Fruit fly (Drosophila melanogaster) whole organism, embryonic: ENCODE measurements around the gene CG16779.

Experiments
- Aef1 ChIP-seq: fragments of 200-800 bp; sonication (Bioruptor generic); IDR thresholded peaks from 3 replicates; pipeline ENCODE4 v1.3.6; 2022; ENCODE audit warnings: missing biosample characterization, missing genetic modification characterization
- CG1024 ChIP-seq: fragments of 200-800 bp; sonication (Bioruptor generic); IDR thresholded peaks from 2 replicates; pipeline ENCODE4 v1.3.6; 2022; ENCODE audit warnings: missing biosample characterization, missing genetic modification characterization
- CG11398 ChIP-seq: fragments of 200-800 bp; sonication (Bioruptor generic); optimal IDR thresholded peaks from 2 replicates; lab custom pipeline; 2016; ENCODE audit warnings: missing biosample characterization, missing genetic modification characterization
- CG12659 ChIP-seq: fragments of 200-800 bp; sonication (Bioruptor generic); optimal IDR thresholded peaks from 3 replicates; lab custom pipeline; 2017; ENCODE audit warnings: mild to moderate bottlenecking, missing biosample characterization, missing genetic modification reagents, missing genetic modification characterization
- CG12769 ChIP-seq: fragments of 200-800 bp; sonication (Bioruptor generic); optimal IDR thresholded peaks from 2 replicates; lab custom pipeline; 2019; ENCODE audit warnings: missing biosample characterization, mild to moderate bottlenecking, missing genetic modification characterization, moderate library complexity
- CG1647 ChIP-seq: fragments of 200-800 bp; sonication (Bioruptor generic); optimal IDR thresholded peaks from 3 replicates; lab custom pipeline; 2016; ENCODE audit warnings: missing biosample characterization, missing genetic modification characterization
- CG17328 ChIP-seq: fragments of 200-800 bp; sonication (Bioruptor generic); IDR thresholded peaks from 2 replicates; pipeline ENCODE4 v1.3.6; 2022; ENCODE audit warnings: missing biosample characterization, missing genetic modification characterization
- CG18764 ChIP-seq: fragments of 200-800 bp; sonication (Bioruptor generic); optimal IDR thresholded peaks from 3 replicates; lab custom pipeline; 2016; ENCODE audit warnings: missing biosample characterization, missing genetic modification characterization
- CG2202 ChIP-seq: fragments of 200-800 bp; sonication (Bioruptor generic); optimal IDR thresholded peaks from 2 replicates; lab custom pipeline; 2018; ENCODE audit warnings: missing biosample characterization, mild to moderate bottlenecking, missing genetic modification characterization
- CG5245 ChIP-seq: fragments of 200-800 bp; sonication (Bioruptor generic); optimal IDR thresholded peaks from 3 replicates; lab custom pipeline; 2016; ENCODE audit warnings: missing biosample characterization, missing genetic modification characterization
- CG6683 ChIP-seq: fragments of 200-800 bp; sonication (Bioruptor generic); optimal IDR thresholded peaks from 2 replicates; lab custom pipeline; 2017; ENCODE audit warnings: missing biosample characterization, mild to moderate bottlenecking, missing genetic modification characterization, missing genetic modification reagents
- CG7556 ChIP-seq: fragments of 200-800 bp; sonication (Bioruptor generic); optimal IDR thresholded peaks from 2 replicates; lab custom pipeline; 2017; ENCODE audit warnings: missing biosample characterization, mild to moderate bottlenecking, missing genetic modification characterization
- CG7745 ChIP-seq: fragments of 200-800 bp; sonication (Bioruptor generic); optimal IDR thresholded peaks from 2 replicates; lab custom pipeline; 2018; ENCODE audit warnings: missing biosample characterization, mild to moderate bottlenecking, missing genetic modification characterization, moderate library complexity
- CG8765 ChIP-seq: fragments of 200-800 bp; sonication (Bioruptor generic); IDR thresholded peaks from 2 replicates; pipeline ENCODE4 v1.3.6; 2022; ENCODE audit warnings: missing biosample characterization, missing genetic modification characterization
- CG9932 ChIP-seq: fragments of 200-800 bp; sonication (Bioruptor generic); IDR thresholded peaks from 2 replicates; pipeline ENCODE4 v1.3.6; 2022; ENCODE audit warnings: missing biosample characterization, missing genetic modification characterization
- Chrac-16 ChIP-seq: fragments of 200-800 bp; sonication (Bioruptor generic); optimal IDR thresholded peaks from 3 replicates; lab custom pipeline; 2016; ENCODE audit warnings: missing biosample characterization, missing genetic modification characterization
- CoRest ChIP-seq: fragments of 200-800 bp; sonication (Bioruptor generic); optimal IDR thresholded peaks from 3 replicates; lab custom pipeline; 2018; ENCODE audit warnings: missing biosample characterization, mild to moderate bottlenecking, missing genetic modification characterization, moderate library complexity
- E2f1 ChIP-seq: fragments of 200-800 bp; sonication (Bioruptor generic); IDR thresholded peaks from 2 replicates; pipeline ENCODE4 v1.3.6; 2022; ENCODE audit warnings: missing biosample characterization, missing genetic modification characterization
- E2f2 ChIP-seq: fragments of 200-800 bp; sonication (Bioruptor generic); IDR thresholded peaks from 2 replicates; pipeline ENCODE4 v1.3.6; 2022; ENCODE audit warnings: missing biosample characterization, missing genetic modification characterization
- H15 ChIP-seq: fragments of 200-800 bp; sonication (Bioruptor generic); IDR thresholded peaks from 3 replicates; pipeline ENCODE4 v1.3.6; 2022; ENCODE audit warnings: missing biosample characterization, missing genetic modification characterization
- Lpt ChIP-seq: fragments of >200 bp; optimal IDR thresholded peaks from 2 replicates; lab custom pipeline; 2018; ENCODE audit warnings: missing biosample characterization, missing genetic modification characterization
- Ravus ChIP-seq: fragments of 200-800 bp; sonication (Bioruptor generic); IDR thresholded peaks from 2 replicates; pipeline ENCODE4 v1.3.6; 2022; ENCODE audit warnings: missing biosample characterization, missing genetic modification characterization
- Side ChIP-seq: fragments of 200-800 bp; sonication (Bioruptor generic); optimal IDR thresholded peaks from 2 replicates; lab custom pipeline; 2016; ENCODE audit warnings: missing biosample characterization, missing genetic modification characterization
- YL-1 ChIP-seq: fragments of 200-800 bp; sonication (Bioruptor generic); optimal IDR thresholded peaks from 3 replicates; lab custom pipeline; 2017; ENCODE audit warnings: missing biosample characterization, mild to moderate bottlenecking, missing genetic modification characterization
- ac ChIP-seq: fragments of 200-800 bp; sonication (Bioruptor generic); optimal IDR thresholded peaks from 3 replicates; lab custom pipeline; 2017; ENCODE audit warnings: missing biosample characterization, mild to moderate bottlenecking, missing genetic modification characterization
- amos ChIP-seq: fragments of 200-800 bp; sonication (Bioruptor generic); IDR thresholded peaks from 2 replicates; pipeline ENCODE4 v1.3.6; 2022; ENCODE audit warnings: missing biosample characterization, missing genetic modification characterization; ENCODE audit not compliant: partially characterized antibody
- aop ChIP-seq: fragments of 200-800 bp; sonication (Bioruptor generic); IDR thresholded peaks from 2 replicates; pipeline ENCODE4 v1.3.6; 2022; ENCODE audit warnings: missing biosample characterization, missing genetic modification characterization
- ash1 ChIP-seq: fragments of 200-800 bp; sonication (Bioruptor generic); optimal IDR thresholded peaks from 2 replicates; lab custom pipeline; 2018; ENCODE audit warnings: missing biosample characterization, mild to moderate bottlenecking, missing genetic modification characterization
- ato ChIP-seq: fragments of 200-800 bp; sonication (Bioruptor generic); IDR thresholded peaks from 2 replicates; pipeline ENCODE4 v1.3.6; 2022; ENCODE audit warnings: missing biosample characterization, missing genetic modification characterization; ENCODE audit not compliant: partially characterized antibody
- cg ChIP-seq: fragments of 200-800 bp; sonication (Bioruptor generic); optimal IDR thresholded peaks from 3 replicates; lab custom pipeline; 2019; ENCODE audit warnings: missing biosample characterization, mild to moderate bottlenecking, missing genetic modification characterization, moderate library complexity
- chm ChIP-seq: fragments of 200-800 bp; sonication (Bioruptor generic); IDR thresholded peaks from 2 replicates; pipeline ENCODE4 v1.3.6; 2022; ENCODE audit warnings: missing biosample characterization, missing genetic modification characterization
- ci ChIP-seq: fragments of 200-800 bp; sonication (Bioruptor generic); IDR thresholded peaks from 3 replicates; pipeline ENCODE4 v1.3.6; 2022; ENCODE audit warnings: missing biosample characterization, missing genetic modification characterization
- da ChIP-seq: fragments of 200-800 bp; sonication (Bioruptor generic); optimal IDR thresholded peaks from 2 replicates; lab custom pipeline; 2016; ENCODE audit warnings: missing biosample characterization, missing genetic modification characterization
- dati ChIP-seq: fragments of 200-800 bp; sonication (Bioruptor generic); IDR thresholded peaks from 2 replicates; pipeline ENCODE4 v1.3.6; 2022; ENCODE audit warnings: missing biosample characterization, missing genetic modification characterization
- dm ChIP-seq: fragments of 200-800 bp; sonication (Bioruptor generic); optimal IDR thresholded peaks from 3 replicates; lab custom pipeline; 2016; ENCODE audit warnings: missing biosample characterization, missing genetic modification characterization
- ham ChIP-seq: fragments of 200-800 bp; sonication (Bioruptor generic); IDR thresholded peaks from 2 replicates; pipeline ENCODE4 v1.3.6; 2022; ENCODE audit warnings: missing biosample characterization, missing genetic modification characterization
- hb ChIP-seq: fragments of 200-800 bp; sonication (Bioruptor generic); IDR thresholded peaks from 3 replicates; pipeline ENCODE4 v1.3.6; 2022; ENCODE audit warnings: missing biosample characterization, missing genetic modification characterization; ENCODE audit not compliant: partially characterized antibody
- lmd ChIP-seq: fragments of 200-800 bp; sonication (Bioruptor generic); IDR thresholded peaks from 2 replicates; pipeline ENCODE4 v1.3.6; 2022; ENCODE audit warnings: missing biosample characterization, missing genetic modification characterization
- org-1 ChIP-seq: fragments of 200-800 bp; sonication (Bioruptor generic); optimal IDR thresholded peaks from 2 replicates; lab custom pipeline; 2017; ENCODE audit warnings: missing biosample characterization, missing genetic modification characterization
- pan ChIP-seq, 4 experiments: fragments of >200 bp in 3 of 4; fragments of 200-800 bp in 1 of 4; sonication (Bioruptor generic) in 1 of 4; optimal IDR thresholded peaks in 3 of 4; IDR thresholded peaks in 1 of 4; 2 replicates each; pipeline versions ENCODE4 v1.3.6 to Lab custom; 2017 to 2022; ENCODE audit warnings: missing biosample characterization in 2 of 4, missing genetic modification characterization in 2 of 4, mixed read lengths in 1 of 4
- pb ChIP-seq: fragments of 200-800 bp; sonication (Bioruptor generic); optimal IDR thresholded peaks from 3 replicates; lab custom pipeline; 2016; ENCODE audit warnings: missing biosample characterization, missing genetic modification characterization
- psq ChIP-seq: fragments of 200-800 bp; sonication (Bioruptor generic); optimal IDR thresholded peaks from 2 replicates; lab custom pipeline; 2017; ENCODE audit warnings: missing biosample characterization, missing genetic modification characterization
- ranshi ChIP-seq: fragments of 200-800 bp; sonication (Bioruptor generic); IDR thresholded peaks from 2 replicates; pipeline ENCODE4 v1.3.6; 2022; ENCODE audit warnings: missing biosample characterization, missing genetic modification characterization
- ro ChIP-seq: fragments of 200-800 bp; sonication (Bioruptor generic); IDR thresholded peaks from 2 replicates; pipeline ENCODE4 v1.3.6; 2022; ENCODE audit warnings: missing biosample characterization, missing genetic modification characterization
- sd ChIP-seq: fragments of 200-800 bp; sonication (Bioruptor generic); optimal IDR thresholded peaks from 3 replicates; lab custom pipeline; 2018; ENCODE audit warnings: missing biosample characterization, mild to moderate bottlenecking, missing genetic modification characterization, moderate library complexity
- sens ChIP-seq: fragments of 200-800 bp; sonication (Bioruptor generic); peaks from one replicate; lab custom pipeline; 2016; ENCODE audit warnings: missing biosample characterization, missing genetic modification characterization
- sens-2 ChIP-seq: fragments of 200-800 bp; sonication (Bioruptor generic); IDR thresholded peaks from 2 replicates; pipeline ENCODE4 v1.3.6; 2022; ENCODE audit warnings: missing biosample characterization, missing genetic modification characterization
- sr ChIP-seq: fragments of 200-800 bp; sonication (Bioruptor generic); IDR thresholded peaks from 3 replicates; pipeline ENCODE4 v1.3.6; 2022; ENCODE audit warnings: missing biosample characterization, missing genetic modification characterization
- stc ChIP-seq: fragments of 200-800 bp; sonication (Bioruptor generic); IDR thresholded peaks from 2 replicates; pipeline ENCODE4 v1.3.6; 2022; ENCODE audit warnings: missing biosample characterization, missing genetic modification characterization
- tna ChIP-seq: fragments of 200-800 bp; sonication (Bioruptor generic); IDR thresholded peaks from 2 replicates; pipeline ENCODE4 v1.3.6; 2022; ENCODE audit warnings: missing biosample characterization, missing genetic modification characterization; ENCODE audit not compliant: partially characterized antibody
- zf30C ChIP-seq: fragments of 200-800 bp; sonication (Bioruptor generic); optimal IDR thresholded peaks from 3 replicates; lab custom pipeline; 2018; ENCODE audit warnings: missing biosample characterization, mild to moderate bottlenecking, missing genetic modification characterization

Gene CG16779

DNA sequence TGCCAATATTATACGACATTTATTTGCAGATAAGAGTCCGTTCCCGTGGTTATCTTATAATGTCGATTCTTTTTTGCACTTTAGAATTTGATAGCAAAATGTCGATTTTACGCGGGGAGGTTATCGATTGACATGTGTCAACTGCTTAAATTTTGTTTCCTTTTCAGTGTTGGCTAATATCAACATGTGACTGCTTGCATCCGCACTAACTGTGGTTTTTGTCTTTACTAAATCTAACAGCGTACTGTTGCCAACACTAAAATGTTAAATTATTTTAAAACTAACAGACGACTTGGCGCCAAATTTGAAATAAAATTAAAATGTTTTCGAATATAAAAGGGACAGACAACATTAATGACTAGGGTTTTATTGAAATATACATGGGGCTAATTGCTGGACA is 3.3 kb upstream of the CG16779 start (continued):
- TF ChIP-seq pb (GFP tag; lab: Kevin White, UChicago) (peak; percentile 58), CG11398 (GFP tag; lab: Kevin White, UChicago) (peak; percentile 58), Ravus (GFP tag; lab: Robert Waterston, UW) (no peak), ci (GFP tag; lab: Robert Waterston, UW) (peak; percentile 85), lmd (GFP tag; lab: Robert Waterston, UW) (peak; percentile 61; the same call in 1 of the 2 replicates), CG6683 (GFP tag; lab: Kevin White, UChicago) (no peak), CG8765 (GFP tag; lab: Robert Waterston, UW) (peak; percentile 23; the same call in 1 of the 2 replicates), E2f2 (peak; percentile 100), Lpt (no peak), Aef1 (GFP tag; lab: Robert Waterston, UW) (no peak; the same call in 2 of the 3 replicates), sens (GFP tag; lab: Kevin White, UChicago) (peak; percentile 93), CG1024 (no peak), CG12769 (tag; lab: Kevin White, UChicago) (peak; percentile 77), ac (GFP tag; lab: Kevin White, UChicago) (no peak), sr (GFP tag; lab: Robert Waterston, UW) (no peak), chm (peak; percentile 33; the same call in 1 of the 2 replicates), dati (GFP tag; lab: Robert Waterston, UW) (no peak), ash1 (GFP tag; lab: Kevin White, UChicago) (peak; percentile 36), amos (GFP tag; lab: Robert Waterston, UW) (peak; percentile 66; the same call in 1 of the 2 replicates), dm (GFP tag; lab: Kevin White, UChicago) (peak; percentile 75), CG7745 (tag; lab: Kevin White, UChicago) (no peak), CG5245 (GFP tag; lab: Kevin White, UChicago) (peak; percentile 23), sens-2 (GFP tag; lab: Robert Waterston, UW) (no peak), ranshi (GFP tag; lab: Robert Waterston, UW) (no peak; the same call in 1 of the 2 replicates), CoRest (tag; lab: Kevin White, UChicago) (peak; percentile 79), CG18764 (GFP tag; lab: Kevin White, UChicago) (no peak), CG9932 (GFP tag; lab: Robert Waterston, UW) (peak; percentile 92), ro (GFP tag; lab: Robert Waterston, UW) (no peak), zf30C (GFP tag; lab: Kevin White, UChicago) (no peak), tna (GFP tag; lab: Robert Waterston, UW) (peak; percentile 74), stc (no peak), da (GFP tag; lab: Kevin White, UChicago) (peak; percentile 13), pan (optimal IDR thresholded peaks at IDR 0.05; lab: Kevin White, UChicago) (no peak), pan (GFP tag; optimal IDR thresholded peaks at IDR 0.05 in 1 of 2, IDR thresholded peaks at IDR 0.05 in 1 of 2) (peak in 1 of 2 experiments; percentile 42), hb (no peak), H15 (GFP tag; lab: Robert Waterston, UW) (peak; percentile 55; the same call in 1 of the 3 replicates), CG2202 (tag; lab: Kevin White, UChicago) (no peak), CG12659 (GFP tag; lab: Kevin White, UChicago) (peak; percentile 83), cg (no peak), Chrac-16 (GFP tag; lab: Kevin White, UChicago) (peak; percentile 54), CG7556 (peak; percentile 67), Side (GFP tag; lab: Kevin White, UChicago) (peak; percentile 89), ham (GFP tag; lab: Robert Waterston, UW) (no peak; the same call in 1 of the 2 replicates), aop (GFP tag; lab: Robert Waterston, UW) (no peak), psq (GFP tag; lab: Kevin White, UChicago) (peak; percentile 44), YL-1 (GFP tag; lab: Kevin White, UChicago) (peak; percentile 34), sd (tag; lab: Kevin White, UChicago) (peak; percentile 47), ato (GFP tag; lab: Robert Waterston, UW) (peak; percentile 71), CG17328 (GFP tag; lab: Robert Waterston, UW) (no peak), org-1 (GFP tag; lab: Kevin White, UChicago) (peak; percentile 15), CG1647 (GFP tag; lab: Kevin White, UChicago) (peak; percentile 58), E2f1 (GFP tag; lab: Robert Waterston, UW) (peak; percentile 40; the same call in 1 of the 2 replicates)
